Fruit fly (Drosophila melanogaster) ovary, adult (tissue): ENCODE results near the gene CG32121.

Source experiments
- CG17801 ChIP-seq: fragments of 200-800 bp; optimal IDR thresholded peaks from 2 replicates; lab custom pipeline; 2019; ENCODE audit warnings: missing biosample characterization, mild to moderate bottlenecking, missing genetic modification characterization, moderate library complexity; ENCODE audit not compliant: partially characterized antibody

Gene CG32121

DNA sequence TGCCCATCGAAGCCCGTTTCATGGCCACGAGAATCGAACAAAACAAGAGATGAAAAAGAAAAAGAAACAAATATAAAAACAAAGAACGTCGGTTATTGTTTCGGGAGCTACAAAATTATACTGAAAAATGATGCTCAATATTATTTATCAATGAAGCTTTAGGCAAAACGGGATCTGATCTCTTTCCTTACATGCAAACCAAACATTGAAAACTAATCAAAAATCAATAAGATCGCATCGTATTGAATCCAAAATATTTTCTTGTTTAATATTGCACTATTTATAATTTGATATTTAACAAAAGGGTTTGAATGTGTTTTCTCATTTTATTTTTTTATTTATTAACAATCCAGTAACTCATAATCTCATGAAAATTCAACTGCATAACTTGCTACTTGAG lies 3.4 kb upstream of the CG32121 start, which contains the start of gene CG14106:
Gene CG14106, minus strand, starts transcription at position 101 of the 400 bp plus-strand sequence.
- no peak for TF ChIP-seq CG17801

DNA sequence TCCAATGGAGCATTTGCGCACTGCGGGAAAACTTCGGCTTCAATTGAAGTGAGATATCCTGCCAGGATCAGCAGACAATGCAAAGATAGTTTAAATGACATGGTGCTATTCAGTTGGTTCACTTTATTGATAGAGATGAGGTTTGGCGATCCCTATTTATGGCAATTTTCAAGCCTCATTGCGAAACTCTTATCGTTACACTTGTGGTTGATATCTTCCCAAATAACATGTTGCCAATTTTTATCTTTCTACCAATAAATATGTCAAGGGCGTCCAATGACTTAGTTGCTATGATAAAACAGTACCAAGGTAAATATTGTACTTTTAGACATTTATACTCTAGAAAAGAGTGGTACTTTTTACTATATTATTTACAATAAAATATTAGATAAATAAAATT lies 1.9 kb upstream of the CG32121 start, which contains the start of gene CG33263:
Gene CG33263, minus strand, starts transcription at position 101 of the 400 bp plus-strand sequence.
- TF ChIP-seq CG17801: no peak

DNA sequence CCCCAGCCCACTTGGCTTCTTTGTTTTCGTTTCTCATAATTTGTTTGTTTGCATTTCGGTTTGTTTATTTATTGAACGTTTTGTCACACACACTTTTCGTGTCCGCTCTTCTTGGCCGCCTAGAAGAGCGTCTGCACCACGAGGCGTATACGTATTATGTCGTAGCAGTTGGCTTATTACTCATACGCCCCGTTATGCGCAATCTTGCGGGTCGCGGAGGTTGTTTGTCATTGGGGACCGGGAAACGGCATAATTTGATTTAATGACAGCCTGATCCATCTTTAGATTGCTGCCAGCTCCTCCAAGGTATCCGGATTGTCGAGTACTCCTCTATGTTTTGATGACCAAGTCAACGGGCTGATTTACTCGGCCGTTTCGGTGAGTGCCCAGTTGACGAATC lies 1.9 kb downstream of the CG32121 start:
- TF ChIP-seq CG17801: no peak

- no peak for TF ChIP-seq CG17801
Measured at dm6 chr3L:13412886-13413224, 9.3 kb downstream of the CG32121 start.

DNA sequence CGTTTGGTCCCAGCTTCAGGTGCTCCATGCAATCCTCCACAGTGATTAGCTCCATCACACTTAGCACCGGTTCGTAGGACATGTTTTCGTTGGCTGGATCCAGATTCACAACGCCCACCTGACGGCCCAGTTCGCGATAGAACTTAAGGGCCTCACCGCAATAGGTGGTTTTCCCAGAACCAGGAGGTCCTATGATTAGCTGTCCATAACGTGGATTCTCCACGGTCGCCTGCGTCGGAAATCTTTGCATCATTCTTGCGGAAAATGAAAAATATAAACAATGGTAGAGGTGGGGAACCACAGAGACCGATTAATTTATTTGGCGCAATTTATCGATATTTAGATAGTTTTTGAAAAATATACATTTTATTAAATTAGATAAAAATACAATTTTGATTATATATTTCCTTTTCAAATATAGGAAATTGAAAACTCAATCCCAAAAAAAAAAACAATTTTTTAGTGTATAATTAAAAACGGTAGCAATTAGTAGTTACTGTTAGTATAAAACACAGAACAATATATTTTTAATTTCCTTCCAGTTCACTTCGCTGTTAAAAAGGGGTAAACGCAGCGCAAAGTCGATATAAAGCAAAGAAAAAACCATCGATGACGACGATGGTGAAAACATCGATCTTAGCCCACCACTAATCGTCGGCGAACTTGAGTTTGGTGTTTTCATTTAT lies 9.8 kb downstream of the CG32121 start, which contains the start of the genes CG10222 and flr:
Gene CG10222, minus strand, starts transcription at position 254 of the 686 bp plus-strand sequence.
Gene flr, plus strand, starts transcription at position 644 of the 686 bp plus-strand sequence.
- TF ChIP-seq CG17801: no peak

DNA sequence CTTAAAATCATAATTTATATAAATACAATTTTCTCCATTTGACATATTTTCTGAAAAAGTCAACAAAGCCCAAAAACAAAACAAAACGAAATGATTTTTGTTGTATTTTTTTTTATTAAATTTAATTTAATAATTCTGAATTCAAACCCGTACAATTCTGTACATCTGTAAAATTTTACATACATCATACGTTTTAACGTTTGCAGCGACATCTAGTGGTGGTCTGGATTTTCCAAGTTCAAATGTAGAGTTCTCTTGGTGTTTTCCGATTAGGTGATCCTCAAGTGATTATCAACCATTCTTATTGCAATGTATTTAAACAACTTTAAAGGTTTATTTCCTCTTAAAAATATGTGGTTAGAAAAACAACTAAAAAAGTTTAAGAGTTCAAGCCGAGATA lies 11.1 kb downstream of the CG32121 start:
- TF ChIP-seq CG17801: no peak

DNA sequence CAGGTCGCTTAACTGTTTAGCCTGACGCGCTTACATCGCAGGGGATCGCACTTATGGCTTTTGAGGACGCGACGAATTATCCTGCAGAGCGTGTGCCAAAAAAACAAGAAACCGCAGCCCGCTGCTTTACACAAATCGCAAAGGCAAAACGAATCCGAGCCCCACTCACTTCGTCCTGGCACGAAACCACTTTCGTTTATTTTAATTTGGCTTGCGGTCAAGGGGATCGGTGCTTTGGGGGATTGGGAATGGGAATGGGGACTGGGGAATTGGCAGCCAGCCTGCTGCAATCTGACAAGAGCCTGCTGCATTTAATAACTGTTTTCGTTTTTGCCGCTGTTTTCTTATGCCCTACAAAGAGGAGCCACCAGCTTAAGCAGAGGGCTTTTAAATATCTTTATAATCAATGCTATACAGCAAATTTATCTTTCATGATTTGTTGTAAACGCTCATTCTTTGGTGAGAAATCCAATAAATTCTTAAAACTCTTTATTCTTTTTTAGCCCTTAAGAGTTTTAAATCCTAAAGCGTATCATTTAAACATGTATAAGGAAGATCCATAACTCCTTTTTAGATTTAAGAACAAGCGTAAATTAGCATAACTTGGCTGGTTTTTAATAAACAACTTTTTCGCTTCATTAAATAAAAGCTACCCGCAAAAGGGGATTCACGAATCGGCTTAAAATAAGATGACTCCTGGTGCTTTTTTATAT lies 12.2 kb downstream of the CG32121 start:
- TF ChIP-seq CG17801: no peak

- TF ChIP-seq CG17801: no peak
Measured at dm6 chr3L:13406873-13407272, 15.3 kb downstream of the CG32121 start.

- no peak for TF ChIP-seq CG17801
Measured at dm6 chr3L:13403141-13403867, 18.8 kb downstream of the CG32121 start.

DNA sequence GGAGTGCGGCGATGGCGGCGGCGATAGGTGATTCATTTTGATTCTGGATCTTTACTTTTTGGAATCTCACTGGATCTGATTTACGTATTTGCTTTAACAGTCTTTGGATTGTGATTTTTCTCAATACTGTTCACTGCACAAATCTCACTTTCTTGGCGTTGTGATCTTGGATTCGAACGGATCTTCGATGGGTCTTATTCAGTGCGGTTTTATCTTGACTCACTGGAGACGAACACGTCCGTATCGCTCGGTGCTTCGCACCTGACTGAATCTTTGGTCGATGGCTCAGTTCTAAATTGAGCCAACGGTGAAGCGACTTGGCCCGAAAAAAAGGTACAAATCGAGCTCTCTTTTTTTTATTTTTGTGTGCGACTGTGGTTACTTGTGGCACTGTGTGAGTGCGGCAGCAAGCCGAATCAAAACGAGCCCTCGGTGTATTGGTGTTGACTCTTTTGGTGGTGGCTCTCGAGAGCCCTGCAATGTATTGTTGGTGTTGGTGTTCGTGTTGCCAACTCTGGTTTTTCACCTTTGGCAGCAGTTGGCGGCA lies 21.2 kb downstream of the CG32121 start, which contains the start of gene sens:
Gene sens, minus strand, starts transcription at position 254 of the 547 bp plus-strand sequence.
- TF ChIP-seq CG17801: no peak

DNA sequence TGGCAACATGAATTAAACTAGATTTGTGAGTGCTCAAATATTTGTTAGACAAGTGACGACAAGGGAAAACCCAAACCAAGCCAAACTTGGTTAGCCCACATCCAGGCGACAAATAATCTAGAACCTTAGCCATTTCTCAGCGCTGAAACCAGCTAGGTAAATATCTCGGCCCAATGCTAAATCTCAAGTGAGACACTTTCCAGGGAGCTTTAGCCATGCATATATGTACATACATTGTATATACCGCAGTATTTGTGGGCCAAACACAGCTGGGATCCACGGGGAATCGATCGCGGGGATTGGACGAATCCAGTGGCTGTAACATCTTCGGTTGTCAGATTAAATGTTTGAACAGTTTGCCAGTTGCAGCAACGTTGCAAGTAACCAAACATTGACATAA lies 24.5 kb downstream of the CG32121 start:
- no peak for TF ChIP-seq CG17801

DNA sequence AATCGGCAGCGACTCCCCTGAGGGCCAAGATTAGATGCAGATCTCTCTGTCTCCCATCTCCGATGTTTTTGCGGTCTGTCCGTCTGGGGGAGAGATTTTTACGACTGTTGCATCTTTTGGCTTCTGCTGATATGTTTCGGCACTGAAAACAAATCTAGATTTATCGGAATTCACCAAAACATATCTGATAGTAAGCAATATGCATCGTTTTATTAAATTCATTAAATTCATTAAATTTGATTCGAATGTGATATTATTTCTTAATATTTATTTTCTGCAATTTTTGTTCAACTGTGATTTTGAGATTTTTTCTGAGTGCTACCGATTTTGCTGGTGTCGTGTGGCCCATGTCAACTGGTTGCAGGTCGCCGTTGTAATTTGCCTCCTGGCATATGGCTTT lies 28.6 kb downstream of the CG32121 start:
- no peak for TF ChIP-seq CG17801

dm6 chr3L:13389834-13390233 lies 32.3 kb downstream of the CG32121 start, which contains the start of gene Poc1:
Gene Poc1, minus strand, starts transcription at chr3L:13390006.
- TF ChIP-seq CG17801: no peak

dm6 chr3L:13387608-13388007 lies 34.5 kb downstream of the CG32121 start, which contains the start of gene CG10171:
Gene CG10171, minus strand, starts transcription at chr3L:13387907.
- TF ChIP-seq CG17801: no peak

dm6 chr3L:13384489-13384888 lies 37.6 kb downstream of the CG32121 start, which contains the start of gene CG14110:
Gene CG14110, plus strand, starts transcription at chr3L:13384789.
- no peak for TF ChIP-seq CG17801

DNA sequence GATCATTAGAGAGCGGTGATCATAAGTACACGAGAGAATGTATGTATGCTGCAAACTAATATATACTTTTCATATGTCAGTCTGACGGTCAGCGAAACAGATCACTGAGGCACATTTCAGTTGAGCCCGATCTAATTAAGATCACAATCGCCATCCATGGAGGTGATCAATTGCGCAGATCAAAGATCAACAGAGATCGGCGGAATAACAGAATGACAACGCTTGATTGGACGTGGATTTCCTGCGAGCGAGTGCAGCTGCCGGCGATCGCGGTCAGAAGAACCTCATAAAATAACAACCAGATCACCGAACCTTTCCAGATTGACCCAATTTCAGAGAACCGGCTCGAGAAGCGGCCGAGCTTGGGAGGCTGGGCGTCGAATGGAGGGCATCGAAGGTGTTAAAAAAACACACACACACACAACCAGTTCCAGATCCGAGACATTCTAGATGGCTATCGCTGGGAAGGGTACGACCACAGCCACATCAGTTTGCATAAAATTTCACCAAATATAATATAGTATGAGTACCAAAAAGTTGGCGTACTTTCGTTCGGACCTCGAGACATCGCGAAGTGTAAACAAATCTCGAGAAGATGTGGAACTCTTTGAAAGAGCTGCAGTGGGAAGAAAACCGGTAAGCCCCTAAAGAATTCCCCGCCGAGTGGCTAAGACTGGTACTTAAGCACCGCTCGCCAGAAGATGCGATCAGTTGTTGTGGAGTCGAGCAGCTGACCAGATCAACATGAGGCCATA lies 39.9 kb downstream of the CG32121 start, which contains the start of gene ImpL1:
Gene ImpL1, plus strand, starts transcription at position 705 of the 755 bp plus-strand sequence.
- no peak for TF ChIP-seq CG17801
